Worm (Caenorhabditis elegans): ENCODE data around the gene F46H5.7.

- no peak for TF ChIP-seq lin-13 (tag; optimal IDR thresholded peaks at IDR 0.05)
- no peak for TF ChIP-seq sptf-1 (tag; optimal IDR thresholded peaks at IDR 0.05)
- no peak for TF ChIP-seq nhr-76 (tag; optimal IDR thresholded peaks at IDR 0.05)
Measured at ce11 chrX:7230321-7230720, 12.5 kb downstream of the F46H5.7 start.

All from whole organism, mixed stage, embryonic.